Worm (Caenorhabditis elegans): ENCODE data around the gene C10B5.3.

C10B5.3 gene

ce11 chrV:8569841-8570361 lies 18.1 kb downstream of the C10B5.3 start, which contains the start of the genes F25G6.9 and symk-1 (continued):
- TF ChIP-seq snpc-1.1 (tag; optimal IDR thresholded peaks at IDR 0.05; ENCODE audit: insufficient read depth), result peak; percentile 28
- no peak for TF ChIP-seq T07F8.4 (tag; optimal IDR thresholded peaks at IDR 0.05)
- no peak for TF ChIP-seq lsy-27 (tag; optimal IDR thresholded peaks at IDR 0.05; ENCODE audit: borderline replicate concordance, insufficient read depth)

- TF ChIP-seq rcor-1 (GFP tag; IDR thresholded peaks at IDR 0.05) (no peak), pbrm-1 (GFP tag; IDR thresholded peaks at IDR 0.05) (no peak), ZK185.1 (tag; optimal IDR thresholded peaks at IDR 0.05; ENCODE audit: poor library complexity, severe bottlenecking) (no peak), efl-1 (GFP tag; optimal IDR thresholded peaks at IDR 0.05) (no peak), cebp-1 (GFP tag; IDR thresholded peaks at IDR 0.05) (no peak), cebp-1 (tag; optimal IDR thresholded peaks at IDR 0.05) (no peak), zim-3 (tag; optimal IDR thresholded peaks at IDR 0.05) (no peak), repo-1 (tag; optimal IDR thresholded peaks at IDR 0.05) (no peak), B0035.1 (tag; optimal IDR thresholded peaks at IDR 0.05) (no peak), lir-1 (GFP tag; conservative IDR thresholded peaks at IDR 0.05) (no peak), ceh-58 (GFP tag; IDR thresholded peaks at IDR 0.05) (no peak), athp-1 (tag; optimal IDR thresholded peaks at IDR 0.05) (no peak), F52B5.7 (tag; optimal IDR thresholded peaks at IDR 0.05) (no peak), F55B11.4 (tag; optimal IDR thresholded peaks at IDR 0.05; ENCODE audit: borderline replicate concordance, insufficient read depth) (no peak), pha-4 (tag; optimal IDR thresholded peaks at IDR 0.05) (no peak), ceh-91 (GFP tag; IDR thresholded peaks at IDR 0.05) (no peak), B0261.1 (tag; optimal IDR thresholded peaks at IDR 0.05) (no peak), bed-2 (GFP tag; IDR thresholded peaks at IDR 0.05) (no peak), lin-26 (GFP tag; IDR thresholded peaks at IDR 0.05) (no peak), ztf-26 (tag; optimal IDR thresholded peaks at IDR 0.05) (no peak)
These were observed 18.8 kb downstream of the C10B5.3 start for ce11 chrV:8569172-8569571.

ce11 chrV:8565075-8565474 lies 22.9 kb downstream of the C10B5.3 start, which contains the start of gene F25G6.8:
Gene F25G6.8, minus strand, starts transcription at chrV:8565175.
- TF ChIP-seq ZK185.1 (tag; optimal IDR thresholded peaks at IDR 0.05; ENCODE audit: poor library complexity, severe bottlenecking) (no peak), xnd-1 (tag; optimal IDR thresholded peaks at IDR 0.05) (no peak), ztf-25 (GFP tag; IDR thresholded peaks at IDR 0.05) (no peak), attf-3 (GFP tag; conservative IDR thresholded peaks at IDR 0.05) (no peak)

- TF ChIP-seq Y53G8AR.9 (GFP tag; conservative IDR thresholded peaks at IDR 0.05) (no peak), B0035.1 (tag; optimal IDR thresholded peaks at IDR 0.05) (no peak), chd-7 (tag; optimal IDR thresholded peaks at IDR 0.05) (no peak), nhr-90 (tag; optimal IDR thresholded peaks at IDR 0.05) (no peak), ztf-28 (GFP tag; IDR thresholded peaks at IDR 0.05) (no peak)
These were observed 27.1 kb downstream of the C10B5.3 start, which contains the start of gene acr-16 for ce11 chrV:8560916-8561315. Gene acr-16, plus strand, starts transcription at chrV:8561216.

ce11 chrV:8558826-8559225 lies 29.2 kb downstream of the C10B5.3 start:
- TF ChIP-seq snpc-1.1 (tag; optimal IDR thresholded peaks at IDR 0.05; ENCODE audit: insufficient read depth) (peak; percentile 35), snpc-3.4 (tag; optimal IDR thresholded peaks at IDR 0.05) (peak; percentile 6), snpc-4 (GFP tag; optimal IDR thresholded peaks at IDR 0.05) (peak; percentile 27), snpc-4 (tag; optimal IDR thresholded peaks at IDR 0.05) (peak in 3 of 4 experiments; percentile 38 to 94 (median 86))

Data from whole organism, young adult.